Fruit fly (Drosophila melanogaster): ENCODE measurements around the gene dlg1.

dlg1 gene

DNA sequence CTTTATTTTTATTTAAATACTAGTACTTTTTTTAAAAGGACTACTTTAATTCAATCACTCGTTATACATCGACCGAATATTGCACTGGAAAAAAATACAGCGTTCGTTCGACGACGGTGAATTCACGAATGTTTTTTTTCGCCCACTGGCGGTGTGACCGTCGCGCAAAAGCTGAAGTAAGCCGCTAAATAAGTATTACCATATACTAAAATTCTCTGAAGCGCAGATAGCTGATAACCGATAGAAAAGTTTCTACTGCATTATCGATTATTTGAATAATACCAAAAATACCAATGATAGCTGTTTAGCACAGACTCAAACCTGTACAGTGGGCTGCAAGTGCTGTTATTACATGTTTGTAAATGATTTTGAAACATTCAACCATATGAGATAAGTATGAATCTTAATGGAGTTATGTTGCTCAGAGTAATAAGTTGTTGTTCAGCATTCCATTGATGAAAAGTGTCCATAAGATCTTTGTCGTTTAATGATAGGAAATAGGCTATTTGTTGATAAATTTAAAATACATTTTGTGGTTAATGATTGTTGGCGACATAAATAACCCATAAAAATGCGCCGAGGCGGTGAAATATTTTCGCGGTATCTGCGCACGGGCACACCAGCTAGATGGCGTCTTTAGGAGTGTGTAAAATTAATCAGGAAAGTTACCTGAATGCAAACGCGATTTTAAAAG lies 84.9 kb downstream of the dlg1 start, which contains the start of the genes Evi5 and HP5 (continued):
- peak; percentile 22 for TF ChIP-seq CG4318 (GFP tag; optimal IDR thresholded peaks at IDR 0.05)
- TF ChIP-seq CG1621 (tag; optimal IDR thresholded peaks at IDR 0.05), result peak; percentile 99
- no peak for TF ChIP-seq CG9139 (GFP tag; optimal IDR thresholded peaks at IDR 0.05)
- TF ChIP-seq Lpt (GFP tag; optimal IDR thresholded peaks at IDR 0.05), result no peak
- TF ChIP-seq Ets21C (GFP tag; optimal IDR thresholded peaks at IDR 0.05), result peak; percentile 29
- TF ChIP-seq Sox14 (GFP tag; optimal IDR thresholded peaks at IDR 0.05), result peak; percentile 17
- TF ChIP-seq OdsH (GFP tag; optimal IDR thresholded peaks at IDR 0.05), result peak; percentile 28
- TF ChIP-seq eg (GFP tag; IDR thresholded peaks at IDR 0.05), result peak; percentile 72; the same call in 2 of the 3 replicates
- TF ChIP-seq net (GFP tag; optimal IDR thresholded peaks at IDR 0.05), result no peak
- 0 out of 3 replicates have a peak, but pooled peaks have one; percentile 11 for TF ChIP-seq CG6163 (GFP tag; IDR thresholded peaks at IDR 0.05)
- TF ChIP-seq CG11902 (GFP tag; optimal IDR thresholded peaks at IDR 0.05), result peak; percentile 9
- peak; percentile 76 for TF ChIP-seq Eip78C (GFP tag)
- TF ChIP-seq CG8319 (GFP tag; optimal IDR thresholded peaks at IDR 0.05), result no peak
- TF ChIP-seq Eip75B (GFP tag; optimal IDR thresholded peaks at IDR 0.05), result no peak
- no peak for TF ChIP-seq CG34406 (GFP tag; optimal IDR thresholded peaks at IDR 0.05)
- TF ChIP-seq CG6808 (GFP tag; optimal IDR thresholded peaks at IDR 0.05), result no peak
- peak; percentile 6 for TF ChIP-seq esn (GFP tag; optimal IDR thresholded peaks at IDR 0.05)
- TF ChIP-seq CG8632 (GFP tag; optimal IDR thresholded peaks at IDR 0.05), result no peak
- peak; percentile 27 for TF ChIP-seq Eip93F (GFP tag; optimal IDR thresholded peaks at IDR 0.05)
- peak; percentile 34 for TF ChIP-seq cyc (GFP tag; optimal IDR thresholded peaks at IDR 0.05)
- TF ChIP-seq CG3032 (tag; optimal IDR thresholded peaks at IDR 0.05), result peak; percentile 6
- no peak for TF ChIP-seq Ets96B (tag; optimal IDR thresholded peaks at IDR 0.05)
- no peak for TF ChIP-seq CG6792 (GFP tag; optimal IDR thresholded peaks at IDR 0.05)
- no peak for TF ChIP-seq Hr38 (GFP tag; optimal IDR thresholded peaks at IDR 0.05)
- no peak for TF ChIP-seq fd59A (GFP tag; optimal IDR thresholded peaks at IDR 0.05)
- TF ChIP-seq spab (GFP tag; optimal IDR thresholded peaks at IDR 0.05), result no peak
- no peak for TF ChIP-seq CG16779 (tag; optimal IDR thresholded peaks at IDR 0.05)
- peak; percentile 71 for TF ChIP-seq acj6 (GFP tag; optimal IDR thresholded peaks at IDR 0.05)
- peak; percentile 55; the same call in 1 of the 2 replicates for TF ChIP-seq CG11294 (GFP tag; IDR thresholded peaks at IDR 0.05)
- peak; percentile 13 for TF ChIP-seq vri (GFP tag; optimal IDR thresholded peaks at IDR 0.05)

dm6 chrX:11457149-11457548 lies 87.7 kb downstream of the dlg1 start:
- peak; percentile 94 for TF ChIP-seq svp (GFP tag)
- TF ChIP-seq CG3919 (GFP tag; optimal IDR thresholded peaks at IDR 0.05), result no peak

All from whole organism, prepupa.